Worm (Caenorhabditis elegans): ENCODE results near the gene F49F1.18.
"Not testable (repeated sequence)": the region's sequence is repeated elsewhere in the genome, so short reads cannot be mapped to it uniquely, and the experiment has no call there.

The F49F1.18 gene

ce11 chrIV:4137472-4137871 lies 2.7 kb downstream of the F49F1.18 start, which contains the start of gene F49F1.9:
Gene F49F1.9, minus strand, starts transcription at chrIV:4137572.
- no peak for TF ChIP-seq F13H6.1 (tag; optimal IDR thresholded peaks at IDR 0.05)
- TF ChIP-seq nhr-11 (tag; optimal IDR thresholded peaks at IDR 0.05): no peak
- TF ChIP-seq pat-9 (tag; optimal IDR thresholded peaks at IDR 0.05): no peak
- no peak for TF ChIP-seq Y22D7AL.16 (tag; optimal IDR thresholded peaks at IDR 0.05)
- no peak for TF ChIP-seq tbx-2 (tag; optimal IDR thresholded peaks at IDR 0.05)
- TF ChIP-seq elt-2 (tag; optimal IDR thresholded peaks at IDR 0.05): no peak
- no peak for TF ChIP-seq dve-1 (tag; optimal IDR thresholded peaks at IDR 0.05)
- no peak for TF ChIP-seq C08G9.2 (tag; optimal IDR thresholded peaks at IDR 0.05)
- TF ChIP-seq sox-2 (GFP tag; IDR thresholded peaks at IDR 0.05): no peak

ce11 chrIV:4135744-4136143 lies 4.4 kb downstream of the F49F1.18 start, which contains the start of gene F49F1.17:
Gene F49F1.17, minus strand, starts transcription at chrIV:4135844.
- TF ChIP-seq ceh-14 (tag; optimal IDR thresholded peaks at IDR 0.05): no peak
- TF ChIP-seq dmd-4 (tag; optimal IDR thresholded peaks at IDR 0.05; ENCODE audit: borderline replicate concordance): no peak
- TF ChIP-seq K02D7.2 (tag; optimal IDR thresholded peaks at IDR 0.05): no peak
- TF ChIP-seq pat-9 (tag; optimal IDR thresholded peaks at IDR 0.05): no peak
- TF ChIP-seq lin-11 (tag; optimal IDR thresholded peaks at IDR 0.05): no peak

- TF ChIP-seq unc-42, nhr-232, nfya-1 (tag; optimal IDR thresholded peaks at IDR 0.05): not testable (repeated sequence)
These were observed 14.5 kb downstream of the F49F1.18 start, which contains the start of gene F49F1.7 for ce11 chrIV:4125657-4126056. Gene F49F1.7, minus strand, starts transcription at chrIV:4125757.

DNA sequence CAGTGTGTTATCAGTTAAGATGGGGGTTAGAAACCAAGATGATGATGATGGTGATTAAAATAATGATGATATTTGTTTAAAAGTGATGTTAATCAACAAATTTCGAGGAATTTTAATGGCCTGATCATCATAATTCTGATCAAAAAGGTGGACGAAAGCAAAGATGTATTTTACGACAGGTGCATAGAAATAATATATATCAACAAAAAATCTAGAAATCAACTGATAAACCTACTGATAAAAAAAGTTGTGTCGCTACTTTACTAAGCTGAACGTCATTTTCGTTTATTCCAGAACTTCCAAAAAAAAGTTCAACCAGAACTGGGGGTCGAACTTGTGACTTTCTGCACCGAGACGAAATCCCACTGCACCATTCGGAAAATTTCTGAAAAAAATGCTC lies 17.1 kb downstream of the F49F1.18 start, which contains the start of gene mul-1:
TSS of gene mul-1 (minus strand) at position 84 of the 400 bp plus-strand sequence.
- TF ChIP-seq ceh-22 (tag; optimal IDR thresholded peaks at IDR 0.05): no peak
- no peak for TF ChIP-seq lim-6 (tag; optimal IDR thresholded peaks at IDR 0.05)

DNA sequence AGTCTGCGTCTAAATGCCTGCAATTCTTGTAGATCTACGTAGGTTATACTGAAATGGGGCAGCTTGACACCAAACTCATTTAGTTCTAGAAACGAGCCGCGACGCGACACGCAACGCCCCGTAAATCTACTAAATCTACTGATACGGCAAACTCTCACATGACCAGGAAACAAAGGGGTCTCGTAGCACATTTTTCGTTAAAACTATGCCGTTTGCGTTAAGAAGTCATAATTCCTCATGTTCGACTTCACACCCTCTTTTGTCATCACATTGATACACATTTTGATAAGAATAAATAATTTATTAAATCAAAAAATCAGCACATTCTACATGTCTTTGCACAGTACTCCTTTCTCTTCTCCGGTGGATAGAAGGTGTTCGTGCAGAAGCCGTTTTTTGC lies 19.1 kb downstream of the F49F1.18 start:
- TF ChIP-seq ceh-45 (GFP tag; IDR thresholded peaks at IDR 0.05) (no peak), zip-5 (tag; optimal IDR thresholded peaks at IDR 0.05) (no peak), ztf-16 (tag; optimal IDR thresholded peaks at IDR 0.05) (no peak), ahr-1 (tag; optimal IDR thresholded peaks at IDR 0.05) (no peak), madf-2 (tag; optimal IDR thresholded peaks at IDR 0.05) (no peak), elt-2 (tag; optimal IDR thresholded peaks at IDR 0.05) (no peak), pag-3 (tag; optimal IDR thresholded peaks at IDR 0.05; ENCODE audit: borderline replicate concordance) (no peak), mec-3 (tag; optimal IDR thresholded peaks at IDR 0.05; ENCODE audit: borderline replicate concordance) (no peak), lin-11 (tag; optimal IDR thresholded peaks at IDR 0.05) (no peak), pha-4 (tag; optimal IDR thresholded peaks at IDR 0.05) (no peak)

- TF ChIP-seq fax-1 (tag; optimal IDR thresholded peaks at IDR 0.05): no peak
- TF ChIP-seq hlh-6 (tag; optimal IDR thresholded peaks at IDR 0.05): no peak
- no peak for TF ChIP-seq ceh-2 (tag; optimal IDR thresholded peaks at IDR 0.05)
These were observed 19.9 kb downstream of the F49F1.18 start, which contains the start of gene F49F1.5 for ce11 chrIV:4120263-4120662. Gene F49F1.5, minus strand, starts transcription at chrIV:4120415.

DNA sequence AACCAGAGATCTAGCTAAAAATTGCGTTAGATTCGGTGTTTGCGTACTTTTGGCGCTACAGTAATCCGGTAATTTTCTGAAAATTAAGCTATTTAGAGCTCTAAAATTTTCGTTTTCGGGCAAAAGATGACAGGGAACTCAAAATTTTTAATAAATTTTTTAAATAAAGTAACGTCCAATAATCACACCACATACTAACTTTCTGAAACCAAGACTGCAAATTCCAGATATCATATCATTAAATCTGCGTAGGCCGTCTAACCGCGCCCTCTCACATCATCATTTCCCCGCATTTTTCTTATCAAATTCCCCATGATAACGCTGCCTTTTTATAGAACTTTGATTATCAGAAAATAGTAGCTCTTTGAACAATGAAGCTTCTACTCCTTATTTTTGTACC lies 22.7 kb downstream of the F49F1.18 start, which contains the start of gene drd-50:
TSS of gene drd-50 (plus strand) at position 301 of the 400 bp plus-strand sequence.
- TF ChIP-seq unc-42 (tag; optimal IDR thresholded peaks at IDR 0.05) (no peak), pqm-1 (tag; optimal IDR thresholded peaks at IDR 0.05) (no peak), hlh-13 (GFP tag; optimal IDR thresholded peaks at IDR 0.05) (no peak), unc-55 (GFP tag; optimal IDR thresholded peaks at IDR 0.05) (no peak), zip-5 (tag; optimal IDR thresholded peaks at IDR 0.05) (no peak), elt-4 (tag; optimal IDR thresholded peaks at IDR 0.05) (no peak)
